Fruit fly (Drosophila melanogaster) whole organism, embryonic: ENCODE results near the gene CG44004.

ENCODE experiments used
- Ada2b ChIP-seq: fragments of 200-800 bp; sonication (Bioruptor generic); IDR thresholded peaks from 2 replicates; pipeline ENCODE4 v1.3.6; 2022; ENCODE audit warnings: missing biosample characterization, missing genetic modification characterization
- B-H2 ChIP-seq: fragments of 200-800 bp; sonication (Bioruptor generic); optimal IDR thresholded peaks from 2 replicates; lab custom pipeline; 2018; ENCODE audit warnings: missing biosample characterization, mild to moderate bottlenecking, missing genetic modification characterization
- CG11504 ChIP-seq: fragments of 200-800 bp; sonication (Bioruptor generic); optimal IDR thresholded peaks from 3 replicates; lab custom pipeline; 2019; ENCODE audit warnings: missing biosample characterization, mild to moderate bottlenecking, missing genetic modification characterization, moderate library complexity
- CG12659 ChIP-seq: fragments of 200-800 bp; sonication (Bioruptor generic); optimal IDR thresholded peaks from 3 replicates; lab custom pipeline; 2017; ENCODE audit warnings: mild to moderate bottlenecking, missing biosample characterization, missing genetic modification reagents, missing genetic modification characterization
- CG14050 ChIP-seq: fragments of 200-800 bp; sonication (Bioruptor generic); IDR thresholded peaks from 3 replicates; pipeline ENCODE4 v1.3.6; 2022; ENCODE audit warnings: missing biosample characterization, missing genetic modification characterization
- CG15073 ChIP-seq: fragments of 200-800 bp; sonication (Bioruptor generic); optimal IDR thresholded peaks from 2 replicates; lab custom pipeline; 2016; ENCODE audit warnings: missing biosample characterization, missing genetic modification characterization
- CG15514 ChIP-seq: fragments of 200-800 bp; sonication (Bioruptor generic); optimal IDR thresholded peaks from 3 replicates; lab custom pipeline; 2017; ENCODE audit warnings: missing biosample characterization, missing genetic modification characterization, mild to moderate bottlenecking, moderate library complexity, missing genetic modification reagents
- CG17186 ChIP-seq: fragments of 200-800 bp; sonication (Bioruptor generic); optimal IDR thresholded peaks from 3 replicates; lab custom pipeline; 2017; ENCODE audit warnings: missing biosample characterization, missing genetic modification reagents, missing genetic modification characterization
- CG17612 ChIP-seq: fragments of 200-800 bp; sonication (Bioruptor generic); IDR thresholded peaks from 2 replicates; pipeline ENCODE4 v1.3.6; 2022; ENCODE audit warnings: missing biosample characterization, missing genetic modification characterization
- CG18619 ChIP-seq: fragments of 200-800 bp; sonication (Bioruptor generic); optimal IDR thresholded peaks from 3 replicates; lab custom pipeline; 2017; ENCODE audit warnings: missing biosample characterization, mild to moderate bottlenecking, missing genetic modification characterization
- CG2129 ChIP-seq: fragments of 200-800 bp; sonication (Bioruptor generic); IDR thresholded peaks from 2 replicates; pipeline ENCODE4 v1.3.6; 2022; ENCODE audit warnings: missing biosample characterization, missing genetic modification characterization; ENCODE audit not compliant: partially characterized antibody
- CG32772 ChIP-seq: fragments of 200-800 bp; sonication (Bioruptor generic); IDR thresholded peaks from 2 replicates; pipeline ENCODE4 v1.3.6; 2022; ENCODE audit warnings: missing biosample characterization, missing genetic modification characterization
- CG34376 ChIP-seq: fragments of 200-800 bp; sonication (Bioruptor generic); optimal IDR thresholded peaks from 2 replicates; lab custom pipeline; 2018; ENCODE audit warnings: missing biosample characterization, mild to moderate bottlenecking, missing genetic modification characterization
- CG4360 ChIP-seq: fragments of 200-800 bp; sonication (Bioruptor generic); IDR thresholded peaks from 2 replicates; pipeline ENCODE4 v1.3.6; 2022; ENCODE audit warnings: missing biosample characterization, missing genetic modification characterization
- CG7963 ChIP-seq: fragments of 200-800 bp; sonication (Bioruptor generic); IDR thresholded peaks from 3 replicates; pipeline ENCODE4 v1.3.6; 2022; ENCODE audit warnings: missing biosample characterization, missing genetic modification characterization; ENCODE audit not compliant: partially characterized antibody
- CG8388 ChIP-seq: fragments of 200-800 bp; sonication (Bioruptor generic); optimal IDR thresholded peaks from 2 replicates; lab custom pipeline; 2019; ENCODE audit warnings: missing biosample characterization, mild to moderate bottlenecking, missing genetic modification characterization, moderate library complexity
- Camta ChIP-seq: fragments of 200-800 bp; sonication (Bioruptor generic); optimal IDR thresholded peaks from 2 replicates; lab custom pipeline; 2016; ENCODE audit warnings: missing biosample characterization, missing genetic modification characterization
- Deaf1 ChIP-seq: fragments of 200-800 bp; optimal IDR thresholded peaks from 3 replicates; lab custom pipeline; 2019; ENCODE audit warnings: missing biosample characterization, mild to moderate bottlenecking, missing genetic modification characterization, moderate library complexity
- Dip3 ChIP-seq: fragments of 200-800 bp; sonication (Bioruptor generic); optimal IDR thresholded peaks from 3 replicates; lab custom pipeline; 2016; ENCODE audit warnings: missing biosample characterization, missing genetic modification characterization
- Doc3 ChIP-seq: fragments of 200-800 bp; sonication (Bioruptor generic); IDR thresholded peaks from 3 replicates; pipeline ENCODE4 v1.3.6; 2022; ENCODE audit warnings: missing biosample characterization, missing genetic modification characterization; ENCODE audit not compliant: partially characterized antibody
- Dref ChIP-seq: fragments of 200-800 bp; sonication (Bioruptor generic); IDR thresholded peaks from 2 replicates; pipeline ENCODE4 v1.3.6; 2022; ENCODE audit warnings: missing biosample characterization, missing genetic modification characterization
- Eip74EF ChIP-seq, 2 experiments: fragments of 200-800 bp in 1 of 2; fragments of >200 bp in 1 of 2; sonication (Bioruptor generic) in 1 of 2; optimal IDR thresholded peaks; 2 replicates each; lab custom pipeline; 2017 to 2019; ENCODE audit warnings: missing biosample characterization in 2 of 2, missing genetic modification characterization in 2 of 2, mild to moderate bottlenecking in 1 of 2, moderate library complexity in 1 of 2
- Ets65A ChIP-seq: fragments of 200-800 bp; sonication (Bioruptor generic); peaks from one replicate; lab custom pipeline; 2016; ENCODE audit warnings: missing biosample characterization, missing genetic modification characterization
- HmgZ ChIP-seq: fragments of 200-800 bp; sonication (Bioruptor generic); optimal IDR thresholded peaks from 2 replicates; lab custom pipeline; 2018; ENCODE audit warnings: missing biosample characterization, mild to moderate bottlenecking, missing genetic modification characterization
- Hr39 ChIP-seq: fragments of >200 bp; optimal IDR thresholded peaks from 2 replicates; lab custom pipeline; 2017
- Hr78 ChIP-seq, 2 experiments: fragments of 200-800 bp in 1 of 2; fragments of >200 bp in 1 of 2; sonication (Bioruptor generic) in 1 of 2; optimal IDR thresholded peaks; 2 replicates each; lab custom pipeline; 2017 to 2019; ENCODE audit warnings: missing biosample characterization in 2 of 2, missing genetic modification characterization in 2 of 2, mild to moderate bottlenecking in 1 of 2, moderate library complexity in 1 of 2
- Kr ChIP-seq: fragments of 200-800 bp; sonication (Bioruptor generic); optimal IDR thresholded peaks from 2 replicates; lab custom pipeline; 2017; ENCODE audit warnings: missing biosample characterization, mild to moderate bottlenecking, missing genetic modification characterization
- MBD-R2 ChIP-seq: fragments of 200-800 bp; sonication (Bioruptor generic); IDR thresholded peaks from 2 replicates; pipeline ENCODE4 v1.3.6; 2022; ENCODE audit warnings: missing biosample characterization, missing genetic modification characterization
- Max ChIP-seq: fragments of 200-800 bp; sonication (Bioruptor generic); optimal IDR thresholded peaks from 2 replicates; lab custom pipeline; 2016; ENCODE audit warnings: missing biosample characterization, mild to moderate bottlenecking, missing genetic modification characterization
- NFAT ChIP-seq: fragments of 200-800 bp; sonication (Bioruptor generic); IDR thresholded peaks from 2 replicates; pipeline ENCODE4 v1.3.6; 2022; ENCODE audit warnings: missing biosample characterization, missing genetic modification characterization
- NK7.1 ChIP-seq: fragments of 200-800 bp; sonication (Bioruptor generic); optimal IDR thresholded peaks from 3 replicates; lab custom pipeline; 2016; ENCODE audit warnings: missing biosample characterization, missing genetic modification characterization
- Rx ChIP-seq: fragments of 200-800 bp; sonication (Bioruptor generic); IDR thresholded peaks from 2 replicates; pipeline ENCODE4 v1.3.6; 2022; ENCODE audit warnings: missing biosample characterization, missing genetic modification characterization
- Scr ChIP-seq: fragments of 200-800 bp; sonication (Bioruptor generic); IDR thresholded peaks from 2 replicates; pipeline ENCODE4 v1.3.6; 2022; ENCODE audit warnings: missing biosample characterization, missing genetic modification characterization; ENCODE audit not compliant: partially characterized antibody
- Spps ChIP-seq: fragments of 200-800 bp; sonication (Bioruptor generic); optimal IDR thresholded peaks from 2 replicates; lab custom pipeline; 2018; ENCODE audit warnings: missing biosample characterization, mild to moderate bottlenecking, missing genetic modification characterization
- ase ChIP-seq: fragments of 200-800 bp; sonication (Bioruptor generic); IDR thresholded peaks from 3 replicates; pipeline ENCODE4 v1.3.6; 2022; ENCODE audit warnings: missing biosample characterization, missing genetic modification characterization
- bigmax ChIP-seq: fragments of 200-800 bp; sonication (Bioruptor generic); optimal IDR thresholded peaks from 2 replicates; lab custom pipeline; 2018; ENCODE audit warnings: missing biosample characterization, mild to moderate bottlenecking, missing genetic modification characterization
- danr ChIP-seq: fragments of 200-800 bp; sonication (Bioruptor generic); IDR thresholded peaks from 2 replicates; pipeline ENCODE4 v1.3.6; 2022; ENCODE audit warnings: missing biosample characterization, missing genetic modification characterization
- eve ChIP-seq, 2 experiments: fragments of >200 bp; optimal IDR thresholded peaks; 2 replicates each; lab custom pipeline; 2017; ENCODE audit warnings: missing biosample characterization in 2 of 2, missing genetic modification characterization in 2 of 2
- exex ChIP-seq: fragments of 200-800 bp; sonication (Bioruptor generic); optimal IDR thresholded peaks from 4 replicates; lab custom pipeline; 2018; ENCODE audit warnings: missing biosample characterization, mild to moderate bottlenecking, missing genetic modification characterization, moderate library complexity
- fd64A ChIP-seq: fragments of 200-800 bp; sonication (Bioruptor generic); optimal IDR thresholded peaks from 3 replicates; lab custom pipeline; 2018; ENCODE audit warnings: missing biosample characterization, mild to moderate bottlenecking, missing genetic modification characterization
- her ChIP-seq: fragments of 200-800 bp; sonication (Bioruptor generic); optimal IDR thresholded peaks from 2 replicates; lab custom pipeline; 2016; ENCODE audit warnings: missing biosample characterization, missing genetic modification characterization
- mld ChIP-seq: fragments of 200-800 bp; sonication (Bioruptor generic); IDR thresholded peaks from 3 replicates; pipeline ENCODE4 v1.3.6; 2022; ENCODE audit warnings: missing biosample characterization, missing genetic modification characterization; ENCODE audit not compliant: partially characterized antibody
- nerfin-2 ChIP-seq: fragments of 200-800 bp; sonication (Bioruptor generic); IDR thresholded peaks from 2 replicates; pipeline ENCODE4 v1.3.6; 2022; ENCODE audit warnings: missing biosample characterization, missing genetic modification characterization; ENCODE audit not compliant: partially characterized antibody
- prd ChIP-seq, 3 experiments: fragments of >200 bp in 2 of 3; fragments of 200-800 bp in 1 of 3; sonication (Bioruptor generic) in 1 of 3; optimal IDR thresholded peaks in 2 of 3; IDR thresholded peaks in 1 of 3; 2 replicates in 2 of 3; 3 replicates in 1 of 3; pipeline versions ENCODE4 v1.3.6 to Lab custom; 2017 to 2022; ENCODE audit warnings: missing biosample characterization in 1 of 3, missing genetic modification characterization in 1 of 3
- slp2 ChIP-seq: fragments of 200-800 bp; sonication (Bioruptor generic); optimal IDR thresholded peaks from 2 replicates; lab custom pipeline; 2016; ENCODE audit warnings: missing biosample characterization, missing genetic modification characterization
- sob ChIP-seq: fragments of 200-800 bp; sonication (Bioruptor generic); IDR thresholded peaks from 2 replicates; pipeline ENCODE4 v1.3.6; 2022; ENCODE audit warnings: missing biosample characterization, missing genetic modification characterization
- sug ChIP-seq: fragments of 200-800 bp; optimal IDR thresholded peaks from 2 replicates; lab custom pipeline; 2019; ENCODE audit warnings: missing biosample characterization, mild to moderate bottlenecking, missing genetic modification characterization, moderate library complexity
- usp ChIP-seq: fragments of >200 bp; optimal IDR thresholded peaks from 2 replicates; lab custom pipeline; 2017; ENCODE audit warnings: missing biosample characterization, missing genetic modification characterization
- zen ChIP-seq: fragments of 200-800 bp; sonication (Bioruptor generic); optimal IDR thresholded peaks from 3 replicates; lab custom pipeline; 2018; ENCODE audit warnings: missing biosample characterization, mild to moderate bottlenecking, missing genetic modification characterization, moderate library complexity
- zen2 ChIP-seq: fragments of 200-800 bp; sonication (Bioruptor generic); IDR thresholded peaks from 3 replicates; pipeline ENCODE4 v1.3.6; 2022; ENCODE audit warnings: missing biosample characterization, missing genetic modification characterization; ENCODE audit not compliant: partially characterized antibody

CG44004 gene

DNA sequence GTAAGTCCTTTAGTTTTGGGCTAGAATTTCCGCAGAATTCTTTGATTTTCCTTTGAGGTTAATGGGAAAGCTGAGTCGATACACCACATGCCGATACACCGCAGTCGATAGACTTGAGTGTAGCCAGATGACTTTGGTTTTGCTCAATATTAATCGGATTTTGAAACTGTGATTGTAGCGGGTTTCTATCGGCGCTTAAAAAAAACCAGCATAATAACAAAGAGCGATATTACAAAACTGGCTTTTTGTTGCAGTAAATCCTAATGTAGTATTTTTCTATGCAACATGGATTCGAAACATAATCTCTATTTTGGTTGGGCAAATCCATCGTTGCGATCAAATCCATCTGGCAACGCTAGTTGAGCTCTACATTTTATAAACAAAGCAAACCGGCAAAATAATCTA, 35.8 kb upstream of the CG44004 start, which contains the start of the genes Polr3D and mus304 (continued):
- TF ChIP-seq CG15073 (no peak), fd64A (GFP tag; lab: Kevin White, UChicago) (no peak), Max (GFP tag; lab: Kevin White, UChicago) (no peak), Ets65A (GFP tag; lab: Kevin White, UChicago) (peak; percentile 90), CG7963 (GFP tag; lab: Robert Waterston, UW) (peak; percentile 46), danr (no peak), sug (tag; lab: Kevin White, UChicago) (peak; percentile 32), Hr78 (GFP tag; optimal IDR thresholded peaks at IDR 0.05; lab: Kevin White, UChicago) (no peak), CG11504 (tag; lab: Kevin White, UChicago) (peak; percentile 33), Eip74EF (GFP tag; optimal IDR thresholded peaks at IDR 0.05; lab: Kevin White, UChicago) (no peak), CG17186 (GFP tag; lab: Kevin White, UChicago) (no peak), NK7.1 (GFP tag; lab: Kevin White, UChicago) (no peak), Deaf1 (tag; lab: Kevin White, UChicago) (no peak), Spps (tag; lab: Kevin White, UChicago) (no peak), slp2 (peak; percentile 10), exex (tag; lab: Kevin White, UChicago) (no peak), CG8388 (GFP tag; lab: Kevin White, UChicago) (peak; percentile 4), nerfin-2 (GFP tag; lab: Robert Waterston, UW) (peak; percentile 66), Rx (no peak), Kr (GFP tag; lab: Kevin White, UChicago) (no peak), CG2129 (0 out of 2 replicates have a peak, but pooled peaks have one; percentile 27), Doc3 (peak; percentile 57; the same call in 2 of the 3 replicates), zen2 (GFP tag; lab: Robert Waterston, UW) (no peak; the same call in 2 of the 3 replicates), ase (GFP tag; lab: Robert Waterston, UW) (no peak), Dip3 (GFP tag; lab: Kevin White, UChicago) (no peak), HmgZ (tag; lab: Kevin White, UChicago) (peak; percentile 44), CG18619 (GFP tag; lab: Kevin White, UChicago) (no peak), CG14050 (GFP tag; lab: Robert Waterston, UW) (no peak), eve (GFP tag; optimal IDR thresholded peaks at IDR 0.05; lab: Kevin White, UChicago) (no peak), CG17612 (GFP tag; lab: Robert Waterston, UW) (no peak), zen (peak; percentile 48), Dref (GFP tag; lab: Robert Waterston, UW) (peak; percentile 81), CG12659 (GFP tag; lab: Kevin White, UChicago) (peak; percentile 31), bigmax (peak; percentile 93), CG32772 (GFP tag; lab: Robert Waterston, UW) (no peak), B-H2 (GFP tag; lab: Kevin White, UChicago) (peak; percentile 17), sob (GFP tag; lab: Robert Waterston, UW) (no peak), Camta (no peak), usp (GFP tag; lab: Kevin White, UChicago) (no peak), MBD-R2 (peak; percentile 58), Ada2b (no peak), Scr (peak; percentile 58), her (peak; percentile 27), CG34376 (GFP tag; lab: Kevin White, UChicago) (peak; percentile 58), prd (optimal IDR thresholded peaks at IDR 0.05; lab: Kevin White, UChicago) (no peak), prd (GFP tag; IDR thresholded peaks at IDR 0.05; lab: Robert Waterston, UW) (0 out of 3 replicates have a peak, but pooled peaks have one; percentile 12), CG4360 (GFP tag; lab: Robert Waterston, UW) (no peak), mld (no peak; the same call in 2 of the 3 replicates), Hr39 (no peak), CG15514 (peak; percentile 92), NFAT (GFP tag; lab: Robert Waterston, UW) (no peak; the same call in 1 of the 2 replicates)
